Fruit fly (Drosophila melanogaster): ENCODE data around the gene CtIP.
A peak's percentile ranks its signal among the peaks of the same experiment; 100 is the strongest.

The CtIP gene

dm6 chr3L:20452813-20453682 is 17.0 kb downstream of the CtIP start, which contains the start of gene CG5199 (continued):
- TF ChIP-seq achi (GFP tag; optimal IDR thresholded peaks at IDR 0.05) (peak; percentile 57), Eip78C (GFP tag) (no peak), CG31627 (GFP tag; optimal IDR thresholded peaks at IDR 0.05) (peak; percentile 52), Sox14 (GFP tag; optimal IDR thresholded peaks at IDR 0.05) (peak; percentile 24), dsx (GFP tag; optimal IDR thresholded peaks at IDR 0.05; ENCODE audit: poor library complexity, severe bottlenecking) (no peak), acj6 (GFP tag; optimal IDR thresholded peaks at IDR 0.05) (peak; percentile 58), CG11902 (GFP tag; optimal IDR thresholded peaks at IDR 0.05) (peak; percentile 53), Hr38 (GFP tag; optimal IDR thresholded peaks at IDR 0.05) (no peak), eg (GFP tag; IDR thresholded peaks at IDR 0.05) (no peak; the same call in 2 of the 3 replicates), CG9139 (GFP tag; optimal IDR thresholded peaks at IDR 0.05) (no peak), Sox15 (GFP tag; optimal IDR thresholded peaks at IDR 0.05) (peak; percentile 37), Blimp-1 (GFP tag; optimal IDR thresholded peaks at IDR 0.05) (peak; percentile 11), net (GFP tag; optimal IDR thresholded peaks at IDR 0.05) (no peak), CG6276 (GFP tag; optimal IDR thresholded peaks at IDR 0.05) (no peak), CG10669 (GFP tag; optimal IDR thresholded peaks at IDR 0.05) (peak; percentile 49)

dm6 chr3L:20460383-20460782 is 24.3 kb downstream of the CtIP start, which contains the start of gene mag:
Gene mag (plus strand): TSS chr3L:20460683.
- TF ChIP-seq CG11902 (GFP tag; optimal IDR thresholded peaks at IDR 0.05) (no peak), pdm3 (GFP tag; optimal IDR thresholded peaks at IDR 0.05) (no peak), Eip93F (GFP tag; optimal IDR thresholded peaks at IDR 0.05) (no peak), CG9139 (GFP tag; optimal IDR thresholded peaks at IDR 0.05) (no peak), Ets21C (GFP tag; optimal IDR thresholded peaks at IDR 0.05) (no peak)

dm6 chr3L:20462391-20462790 is 26.3 kb downstream of the CtIP start:
- no peak for TF ChIP-seq CG10631 (GFP tag; optimal IDR thresholded peaks at IDR 0.05)
- TF ChIP-seq CG16779 (tag; optimal IDR thresholded peaks at IDR 0.05), result no peak
- no peak for TF ChIP-seq CG6276 (GFP tag; optimal IDR thresholded peaks at IDR 0.05)
- no peak for TF ChIP-seq CG10669 (GFP tag; optimal IDR thresholded peaks at IDR 0.05)
- TF ChIP-seq CG6792 (GFP tag; optimal IDR thresholded peaks at IDR 0.05), result no peak
- no peak for TF ChIP-seq pdm3 (GFP tag; optimal IDR thresholded peaks at IDR 0.05)
- TF ChIP-seq CG6854 (GFP tag; optimal IDR thresholded peaks at IDR 0.05), result no peak
- no peak for TF ChIP-seq Met (GFP tag; optimal IDR thresholded peaks at IDR 0.05)
- TF ChIP-seq CG3032 (tag; optimal IDR thresholded peaks at IDR 0.05), result no peak
- TF ChIP-seq OdsH (GFP tag; optimal IDR thresholded peaks at IDR 0.05), result no peak
- TF ChIP-seq Blimp-1 (GFP tag; optimal IDR thresholded peaks at IDR 0.05), result no peak
- TF ChIP-seq Smox (GFP tag; optimal IDR thresholded peaks at IDR 0.05), result no peak
- TF ChIP-seq Sox102F (GFP tag; optimal IDR thresholded peaks at IDR 0.05), result no peak
- TF ChIP-seq Sox15 (GFP tag; optimal IDR thresholded peaks at IDR 0.05), result no peak
- no peak for TF ChIP-seq eg (GFP tag; IDR thresholded peaks at IDR 0.05)
- no peak for TF ChIP-seq CG6163 (GFP tag; IDR thresholded peaks at IDR 0.05)
- no peak for TF ChIP-seq cyc (GFP tag; optimal IDR thresholded peaks at IDR 0.05)
- no peak for TF ChIP-seq CG7368 (GFP tag; optimal IDR thresholded peaks at IDR 0.05)
- TF ChIP-seq topi (GFP tag; optimal IDR thresholded peaks at IDR 0.05), result no peak

dm6 chr3L:20464677-20465076 is 28.6 kb downstream of the CtIP start, which contains the start of gene atk:
Gene atk (minus strand): TSS chr3L:20464862.
- TF ChIP-seq Met (GFP tag; optimal IDR thresholded peaks at IDR 0.05), result no peak
- no peak for TF ChIP-seq CG1621 (tag; optimal IDR thresholded peaks at IDR 0.05)
- TF ChIP-seq net (GFP tag; optimal IDR thresholded peaks at IDR 0.05), result no peak
- no peak for TF ChIP-seq topi (GFP tag; optimal IDR thresholded peaks at IDR 0.05)
- no peak for TF ChIP-seq eg (GFP tag; IDR thresholded peaks at IDR 0.05)
- TF ChIP-seq CG11294 (GFP tag; IDR thresholded peaks at IDR 0.05), result no peak
- no peak for TF ChIP-seq lz (GFP tag; optimal IDR thresholded peaks at IDR 0.05)
